Worm (Caenorhabditis elegans): Measurements from ENCODE around the gene T22F3.8.

The T22F3.8 gene

DNA sequence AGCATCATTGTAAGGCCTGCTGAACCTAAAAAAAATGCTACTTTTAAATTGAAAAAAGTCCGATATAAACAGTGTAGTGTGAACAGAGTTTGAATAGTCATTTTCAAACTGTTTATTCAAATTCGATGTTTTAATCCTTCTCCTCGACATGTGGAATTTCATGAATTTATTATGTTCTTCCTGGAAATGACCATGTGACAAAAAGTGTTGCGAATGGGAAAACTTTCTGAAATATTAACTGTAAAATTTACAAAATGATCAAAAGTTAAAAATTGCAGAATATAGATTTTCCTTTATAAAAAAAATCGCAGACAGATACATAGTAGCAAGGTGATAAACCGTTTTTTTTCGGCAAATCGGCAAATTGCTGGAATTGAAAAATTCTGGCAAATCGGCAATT, at the start of gene T22F3.8:
Gene T22F3.8 (minus strand): TSS at position 101 of the 400 bp plus-strand sequence.
- TF ChIP-seq flt-1 (GFP tag; IDR thresholded peaks at IDR 0.05) (no peak), ref-1 (GFP tag; conservative IDR thresholded peaks at IDR 0.05) (no peak), T22C8.4 (GFP tag; IDR thresholded peaks at IDR 0.05) (no peak), tab-1 (GFP tag; IDR thresholded peaks at IDR 0.05) (no peak), ztf-23 (GFP tag; IDR thresholded peaks at IDR 0.05) (no peak), klf-2 (GFP tag; conservative IDR thresholded peaks at IDR 0.05) (no peak)

DNA sequence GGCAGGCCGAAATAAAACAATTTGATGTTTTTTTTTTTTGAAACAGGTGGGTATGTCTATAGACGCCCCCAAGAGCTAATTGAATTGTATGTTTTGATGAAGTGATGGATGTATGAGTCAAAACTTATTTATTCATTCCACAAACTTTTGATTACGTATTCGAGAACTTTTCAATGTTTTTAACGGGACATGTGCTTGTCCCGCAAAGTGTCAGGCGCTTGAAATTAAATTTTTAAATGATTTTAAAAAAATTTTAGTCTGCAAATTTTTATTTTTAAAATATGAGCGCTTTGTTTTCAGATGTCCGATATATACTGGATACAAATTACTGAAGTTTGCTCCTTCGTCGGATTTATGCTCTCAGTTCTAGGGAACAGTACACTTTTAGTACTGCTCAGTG, 44.2 kb upstream of the T22F3.8 start, which contains the start of gene str-114:
Gene str-114 (plus strand): TSS at position 301 of the 400 bp plus-strand sequence.
- TF ChIP-seq tab-1 (GFP tag; IDR thresholded peaks at IDR 0.05) (no peak), flt-1 (GFP tag; IDR thresholded peaks at IDR 0.05) (no peak), med-1 (GFP tag; optimal IDR thresholded peaks at IDR 0.05; ENCODE audit: insufficient read depth) (no peak), cog-1 (tag; optimal IDR thresholded peaks at IDR 0.05) (no peak)

- TF ChIP-seq ztf-23 (GFP tag; IDR thresholded peaks at IDR 0.05) (no peak), T22C8.4 (GFP tag; IDR thresholded peaks at IDR 0.05) (no peak), med-1 (GFP tag; optimal IDR thresholded peaks at IDR 0.05; ENCODE audit: insufficient read depth) (no peak), ztf-29 (GFP tag; IDR thresholded peaks at IDR 0.05) (no peak), klf-2 (GFP tag; conservative IDR thresholded peaks at IDR 0.05) (no peak), cog-1 (tag; optimal IDR thresholded peaks at IDR 0.05) (no peak), flt-1 (GFP tag; IDR thresholded peaks at IDR 0.05) (no peak), ref-1 (GFP tag; conservative IDR thresholded peaks at IDR 0.05) (no peak), tab-1 (GFP tag; IDR thresholded peaks at IDR 0.05) (no peak)
These were observed 42.6 kb upstream of the T22F3.8 start, which contains the start of gene F59B1.10 for ce11 chrV:3647862-3648261. Gene F59B1.10 (minus strand): TSS chrV:3647962.

DNA sequence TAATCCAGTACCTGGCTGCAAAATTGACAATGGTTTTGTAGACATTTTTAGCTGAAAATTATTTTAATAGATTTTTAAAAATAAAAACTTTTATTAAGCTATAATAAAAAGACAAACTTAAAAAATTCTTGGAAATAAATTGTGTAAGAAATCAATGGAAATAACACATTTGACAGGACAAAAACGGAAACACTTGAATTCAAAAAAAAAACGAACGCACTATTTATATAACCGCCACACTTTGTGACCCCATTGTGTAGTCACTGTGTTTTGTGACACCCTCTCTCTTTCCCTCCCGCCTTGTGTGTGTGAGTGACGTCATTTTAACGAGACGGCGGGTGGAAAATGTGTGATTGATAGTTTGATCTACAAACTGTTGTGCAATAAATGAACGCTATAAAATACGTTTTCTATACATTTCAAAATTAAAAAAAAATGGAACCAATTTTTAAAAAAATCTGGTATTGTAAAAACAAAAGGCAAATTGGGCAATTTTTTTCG, 39.0 kb upstream of the T22F3.8 start, which contains the start of gene F59B1.8:
Gene F59B1.8 (minus strand): TSS at position 51 of the 501 bp plus-strand sequence.
- TF ChIP-seq flt-1 (GFP tag; IDR thresholded peaks at IDR 0.05) (no peak), ztf-29 (GFP tag; IDR thresholded peaks at IDR 0.05) (no peak), med-1 (GFP tag; optimal IDR thresholded peaks at IDR 0.05; ENCODE audit: insufficient read depth) (no peak), T22C8.4 (GFP tag; IDR thresholded peaks at IDR 0.05) (no peak), cog-1 (tag; optimal IDR thresholded peaks at IDR 0.05) (no peak), ztf-23 (GFP tag; IDR thresholded peaks at IDR 0.05) (no peak), ref-1 (GFP tag; conservative IDR thresholded peaks at IDR 0.05) (no peak), klf-2 (GFP tag; conservative IDR thresholded peaks at IDR 0.05) (no peak), tab-1 (GFP tag; IDR thresholded peaks at IDR 0.05) (no peak)

DNA sequence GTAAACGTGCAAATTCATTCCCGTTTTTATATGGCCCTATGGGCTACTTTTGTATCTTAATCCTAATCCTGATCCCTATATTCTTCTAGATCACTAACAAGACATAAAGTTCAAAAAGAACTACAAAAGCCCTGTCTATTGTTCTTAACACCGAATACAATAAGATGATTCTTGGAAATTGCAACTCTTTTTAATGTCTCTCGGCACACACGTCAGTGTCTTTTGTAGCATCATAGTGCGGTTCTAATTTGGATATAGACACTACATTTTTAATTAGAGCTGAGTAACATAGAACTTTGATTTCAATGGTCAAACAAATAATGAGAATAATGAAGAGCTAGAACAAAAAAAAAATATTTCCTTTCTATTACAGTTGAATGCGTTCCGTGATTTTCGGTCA, 34.6 kb upstream of the T22F3.8 start:
- TF ChIP-seq med-1 (GFP tag; optimal IDR thresholded peaks at IDR 0.05; ENCODE audit: insufficient read depth) (no peak), ref-1 (GFP tag; conservative IDR thresholded peaks at IDR 0.05) (no peak), T22C8.4 (GFP tag; IDR thresholded peaks at IDR 0.05) (no peak), ztf-29 (GFP tag; IDR thresholded peaks at IDR 0.05) (no peak), klf-2 (GFP tag; conservative IDR thresholded peaks at IDR 0.05) (no peak), ztf-23 (GFP tag; IDR thresholded peaks at IDR 0.05) (no peak), flt-1 (GFP tag; IDR thresholded peaks at IDR 0.05) (no peak)

DNA sequence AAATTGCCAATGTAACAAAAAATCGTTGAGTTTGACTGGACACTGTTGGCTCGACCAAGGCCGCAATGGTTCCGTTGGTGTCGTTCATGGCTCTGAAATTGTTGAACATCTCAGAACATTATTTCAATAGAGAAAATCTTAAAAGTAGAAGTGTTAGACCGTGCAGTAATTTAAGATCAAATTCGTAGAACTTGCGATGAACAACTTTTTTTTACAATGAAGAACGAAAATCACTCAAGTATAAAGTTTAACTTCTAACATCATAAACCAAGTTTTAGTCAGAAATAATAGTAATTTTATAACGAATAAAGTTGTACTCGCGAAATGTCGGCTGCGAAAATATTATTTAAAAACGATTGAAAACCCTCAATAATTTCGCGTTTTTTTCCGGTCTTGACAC, 31.9 kb upstream of the T22F3.8 start, which contains the start of gene srx-41:
Gene srx-41 (minus strand): TSS at position 101 of the 400 bp plus-strand sequence.
- TF ChIP-seq ztf-29 (GFP tag; IDR thresholded peaks at IDR 0.05), result no peak
- no peak for TF ChIP-seq ztf-23 (GFP tag; IDR thresholded peaks at IDR 0.05)
- no peak for TF ChIP-seq flt-1 (GFP tag; IDR thresholded peaks at IDR 0.05)
- no peak for TF ChIP-seq T22C8.4 (GFP tag; IDR thresholded peaks at IDR 0.05)
- no peak for TF ChIP-seq cog-1 (tag; optimal IDR thresholded peaks at IDR 0.05)
- TF ChIP-seq med-1 (GFP tag; optimal IDR thresholded peaks at IDR 0.05; ENCODE audit: insufficient read depth), result no peak
- TF ChIP-seq ref-1 (GFP tag; conservative IDR thresholded peaks at IDR 0.05), result no peak

DNA sequence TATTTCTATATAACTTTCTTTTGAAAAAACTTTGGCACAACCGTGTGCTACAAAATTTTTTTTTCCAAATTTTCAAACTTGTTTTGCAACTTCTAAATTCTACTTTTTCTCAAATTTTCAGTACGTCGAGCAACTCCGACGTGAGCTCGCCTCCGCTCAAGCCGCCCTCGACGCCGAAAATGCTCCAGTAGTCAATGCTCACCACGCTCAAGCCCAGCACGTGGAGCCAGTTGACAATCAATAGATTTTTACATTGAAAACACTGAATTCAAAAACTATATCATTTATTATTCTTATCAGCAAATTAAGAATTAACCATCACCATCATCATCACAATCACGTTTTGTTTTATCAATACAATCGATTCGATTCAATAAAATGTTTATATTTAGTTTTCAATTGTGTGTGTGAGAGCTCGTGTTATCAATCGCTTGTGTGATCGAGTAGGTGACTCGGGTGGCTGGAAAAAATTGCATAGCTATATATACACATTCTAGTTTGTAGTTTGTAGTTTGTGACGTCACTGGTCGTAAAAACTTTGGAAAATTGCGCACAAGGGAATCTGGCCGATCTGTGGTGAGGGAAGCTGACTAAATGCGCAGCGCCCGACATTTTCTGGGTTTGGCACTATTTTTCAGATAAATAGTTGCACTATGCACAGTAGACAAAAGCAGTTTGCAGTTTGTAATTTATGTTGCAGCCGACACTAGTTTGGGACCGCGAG, 29.2 kb upstream of the T22F3.8 start:
- TF ChIP-seq ztf-23 (GFP tag; IDR thresholded peaks at IDR 0.05) (no peak), flt-1 (GFP tag; IDR thresholded peaks at IDR 0.05) (no peak), klf-2 (GFP tag; conservative IDR thresholded peaks at IDR 0.05) (no peak), med-1 (GFP tag; optimal IDR thresholded peaks at IDR 0.05; ENCODE audit: insufficient read depth) (no peak), ref-1 (GFP tag; conservative IDR thresholded peaks at IDR 0.05) (no peak), T22C8.4 (GFP tag; IDR thresholded peaks at IDR 0.05) (no peak), tab-1 (GFP tag; IDR thresholded peaks at IDR 0.05) (no peak), ztf-29 (GFP tag; IDR thresholded peaks at IDR 0.05) (no peak), cog-1 (tag; optimal IDR thresholded peaks at IDR 0.05) (no peak)

DNA sequence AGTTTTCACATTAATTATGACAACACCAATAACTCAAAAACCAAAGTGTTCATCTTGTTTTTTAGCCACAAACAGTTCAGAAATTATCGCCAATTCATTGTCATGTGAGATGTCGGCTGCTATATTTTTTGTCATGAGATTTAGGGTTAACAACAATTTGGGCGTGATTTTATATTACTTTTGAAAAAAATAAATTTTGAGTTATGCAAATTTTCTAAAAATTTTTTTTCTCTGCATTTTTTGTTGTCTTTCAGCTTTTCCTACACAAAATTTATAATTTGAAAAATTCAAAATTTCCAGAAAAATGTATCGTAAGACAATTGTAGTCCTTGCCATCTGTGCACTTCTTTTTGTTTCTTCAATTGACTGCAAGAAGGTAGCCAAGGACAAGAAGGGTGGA, 27.8 kb upstream of the T22F3.8 start, which contains the start of gene F59B1.2:
Gene F59B1.2 (plus strand): TSS at position 301 of the 400 bp plus-strand sequence.
- TF ChIP-seq med-1 (GFP tag; optimal IDR thresholded peaks at IDR 0.05; ENCODE audit: insufficient read depth), result no peak
- no peak for TF ChIP-seq klf-2 (GFP tag; conservative IDR thresholded peaks at IDR 0.05)
- no peak for TF ChIP-seq ztf-29 (GFP tag; IDR thresholded peaks at IDR 0.05)
- TF ChIP-seq cog-1 (tag; optimal IDR thresholded peaks at IDR 0.05), result no peak
- no peak for TF ChIP-seq flt-1 (GFP tag; IDR thresholded peaks at IDR 0.05)
- TF ChIP-seq T22C8.4 (GFP tag; IDR thresholded peaks at IDR 0.05), result no peak
- no peak for TF ChIP-seq ztf-23 (GFP tag; IDR thresholded peaks at IDR 0.05)
- no peak for TF ChIP-seq ref-1 (GFP tag; conservative IDR thresholded peaks at IDR 0.05)
- TF ChIP-seq tab-1 (GFP tag; IDR thresholded peaks at IDR 0.05), result no peak

DNA sequence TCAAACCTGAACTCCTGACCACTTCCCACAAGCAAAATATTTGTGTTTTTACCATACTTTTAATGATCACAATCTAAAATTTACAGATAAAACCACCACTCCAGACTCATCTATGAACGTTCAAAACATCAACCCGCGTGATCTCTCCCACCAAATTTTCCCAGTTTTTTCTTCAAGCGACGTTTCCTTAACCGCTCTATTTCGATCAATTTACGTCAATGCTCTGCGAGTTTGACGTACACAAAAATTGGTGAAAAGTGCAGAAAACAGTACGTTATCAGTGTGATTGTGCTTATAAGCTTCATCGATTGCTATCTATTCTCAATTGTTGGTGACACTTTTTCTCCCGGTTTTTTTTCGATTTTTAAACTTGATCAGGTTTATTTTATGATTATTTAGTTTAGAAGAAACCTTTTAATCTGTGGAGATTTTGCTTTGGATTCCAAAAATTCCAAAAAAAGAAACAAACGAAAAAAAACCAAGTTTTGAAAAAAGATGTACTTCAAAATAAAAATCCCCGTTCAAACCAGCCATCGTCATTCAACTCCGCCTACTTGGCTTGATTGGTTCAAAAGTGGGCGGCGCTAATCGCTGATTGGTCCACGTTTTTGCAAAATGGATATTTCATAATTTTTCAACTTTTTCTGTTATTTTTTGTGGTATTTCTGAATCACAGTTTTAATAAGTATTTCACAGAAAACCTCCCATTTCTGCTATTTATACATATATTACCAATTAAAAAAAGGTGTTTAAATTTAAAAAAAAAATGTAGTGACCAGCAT, 27.2 kb upstream of the T22F3.8 start:
- TF ChIP-seq ref-1 (GFP tag; conservative IDR thresholded peaks at IDR 0.05) (no peak), cog-1 (tag; optimal IDR thresholded peaks at IDR 0.05) (no peak), med-1 (GFP tag; optimal IDR thresholded peaks at IDR 0.05; ENCODE audit: insufficient read depth) (no peak), T22C8.4 (GFP tag; IDR thresholded peaks at IDR 0.05) (no peak)
